Worm (Caenorhabditis elegans): Measurements from ENCODE around the gene dpy-9.

The dpy-9 gene

DNA sequence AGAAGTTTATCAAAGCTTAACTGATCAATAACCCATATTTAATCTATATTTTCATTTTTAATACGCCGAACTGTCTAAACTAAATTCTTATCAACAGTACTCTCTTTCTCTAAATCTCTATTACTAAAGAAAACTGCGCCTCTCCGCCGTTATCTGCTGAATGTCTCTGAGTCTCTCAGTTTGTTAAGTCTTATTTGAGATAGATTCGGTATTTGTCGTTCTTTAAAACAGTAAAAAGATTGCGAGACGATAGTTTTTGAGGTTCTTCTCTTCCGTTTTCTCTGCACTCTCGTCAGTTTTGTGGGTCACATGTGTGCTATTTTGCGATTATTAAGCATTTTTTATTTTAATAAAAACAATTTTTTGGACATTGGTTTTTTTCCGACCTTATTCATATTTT, 15.2 kb upstream of the dpy-9 start, which contains the start of gene sma-10 (continued):
- TF ChIP-seq fkh-8 (tag; optimal IDR thresholded peaks at IDR 0.05) (no peak), nhr-85 (tag) (peak; percentile 9), tlp-1 (tag; optimal IDR thresholded peaks at IDR 0.05) (no peak), nhr-28 (tag; optimal IDR thresholded peaks at IDR 0.05) (no peak), nhr-76 (tag; optimal IDR thresholded peaks at IDR 0.05) (no peak), ztf-11 (tag; optimal IDR thresholded peaks at IDR 0.05) (no peak), C16A3.4 (tag; optimal IDR thresholded peaks at IDR 0.05) (no peak), mdl-1 (tag; optimal IDR thresholded peaks at IDR 0.05) (peak in 1 of 2 experiments; percentile 56), F16B12.6 (tag; optimal IDR thresholded peaks at IDR 0.05) (no peak), tbx-2 (tag; optimal IDR thresholded peaks at IDR 0.05) (peak; percentile 1), unc-130 (tag; optimal IDR thresholded peaks at IDR 0.05) (no peak), nhr-90 (tag; optimal IDR thresholded peaks at IDR 0.05; ENCODE audit: poor library complexity) (peak; percentile 67), fkh-4 (tag; optimal IDR thresholded peaks at IDR 0.05; ENCODE audit: borderline replicate concordance) (no peak), elt-3 (tag; optimal IDR thresholded peaks at IDR 0.05) (peak in 4 of 6 experiments; percentile 23 to 91 (median 56))

DNA sequence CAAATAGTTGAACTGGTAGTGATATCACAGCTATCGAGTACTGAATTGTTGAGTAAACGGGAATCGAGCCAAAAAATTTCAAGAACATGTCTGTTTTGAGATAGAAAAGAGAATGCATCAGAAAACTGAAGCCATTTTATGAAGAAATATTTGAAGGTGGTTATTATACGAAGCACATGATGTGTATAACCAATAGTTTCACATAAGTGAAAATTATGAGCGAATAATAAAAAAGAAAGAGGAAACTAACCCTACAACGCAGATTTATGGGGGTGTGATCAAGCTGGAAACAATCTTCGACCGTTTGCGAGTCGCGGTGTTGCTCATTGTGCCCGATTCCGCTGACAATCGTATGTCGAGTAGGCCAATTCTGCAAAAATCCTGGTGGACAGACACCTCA, 14.3 kb upstream of the dpy-9 start, which contains the start of gene srh-282:
Gene srh-282, minus strand, starts transcription at position 101 of the 400 bp plus-strand sequence.
- no peak for TF ChIP-seq ztf-4 (tag; optimal IDR thresholded peaks at IDR 0.05)

DNA sequence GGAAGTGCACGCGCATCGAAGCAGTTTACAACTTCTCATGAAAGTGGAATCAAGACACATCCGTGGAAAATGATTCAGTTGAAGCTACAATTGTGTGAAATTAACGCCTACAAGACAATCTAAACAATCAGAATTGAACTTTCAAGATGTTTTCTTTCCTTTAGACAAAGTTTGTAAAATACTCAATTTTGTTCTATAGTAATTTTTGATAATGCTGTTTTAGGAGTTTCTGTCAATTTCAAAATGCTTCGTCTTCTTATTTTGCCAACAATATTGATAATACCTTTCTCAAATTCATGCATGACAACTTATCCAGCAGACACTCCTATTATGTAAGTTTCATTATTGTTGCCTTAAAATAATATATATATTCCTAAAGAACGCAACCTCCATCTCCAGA, 10.1 kb upstream of the dpy-9 start, which contains the start of gene T21D12.11:
Gene T21D12.11, plus strand, starts transcription at position 301 of the 400 bp plus-strand sequence.
- no peak for TF ChIP-seq unc-130 (tag; optimal IDR thresholded peaks at IDR 0.05)

DNA sequence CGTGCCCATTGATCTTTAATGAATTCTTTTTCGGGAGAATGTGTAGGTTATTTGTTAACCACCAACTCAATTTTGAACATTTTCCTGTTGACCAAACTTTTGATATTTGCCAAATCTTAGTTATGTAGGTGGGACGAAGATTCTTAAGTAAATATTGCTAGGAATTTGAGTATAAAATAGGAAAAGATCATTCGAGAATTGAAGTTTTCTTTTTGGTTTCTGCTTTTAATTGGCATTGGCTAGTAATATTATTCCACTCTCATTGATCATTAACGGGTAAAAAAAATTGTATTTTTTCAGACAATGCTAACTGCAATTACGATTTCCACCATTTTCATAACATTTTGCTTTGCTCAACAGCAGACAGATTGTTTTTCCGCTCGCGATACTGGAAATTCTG, 7.1 kb upstream of the dpy-9 start, which contains the start of gene T21D12.12:
Gene T21D12.12, plus strand, starts transcription at position 301 of the 400 bp plus-strand sequence.
- TF ChIP-seq ceh-8 (GFP tag; optimal IDR thresholded peaks at IDR 0.05) (no peak), mab-9 (GFP tag; IDR thresholded peaks at IDR 0.05) (no peak), fkh-8 (tag; optimal IDR thresholded peaks at IDR 0.05) (no peak), efl-1 (optimal IDR thresholded peaks at IDR 0.05) (no peak), efl-1 (GFP tag; optimal IDR thresholded peaks at IDR 0.05 in 1 of 2) (no peak), rnt-1 (tag; optimal IDR thresholded peaks at IDR 0.05) (no peak), nhr-77 (tag; optimal IDR thresholded peaks at IDR 0.05) (no peak), lin-35 (GFP tag; optimal IDR thresholded peaks at IDR 0.05) (no peak), efl-3 (GFP tag; optimal IDR thresholded peaks at IDR 0.05) (no peak)

DNA sequence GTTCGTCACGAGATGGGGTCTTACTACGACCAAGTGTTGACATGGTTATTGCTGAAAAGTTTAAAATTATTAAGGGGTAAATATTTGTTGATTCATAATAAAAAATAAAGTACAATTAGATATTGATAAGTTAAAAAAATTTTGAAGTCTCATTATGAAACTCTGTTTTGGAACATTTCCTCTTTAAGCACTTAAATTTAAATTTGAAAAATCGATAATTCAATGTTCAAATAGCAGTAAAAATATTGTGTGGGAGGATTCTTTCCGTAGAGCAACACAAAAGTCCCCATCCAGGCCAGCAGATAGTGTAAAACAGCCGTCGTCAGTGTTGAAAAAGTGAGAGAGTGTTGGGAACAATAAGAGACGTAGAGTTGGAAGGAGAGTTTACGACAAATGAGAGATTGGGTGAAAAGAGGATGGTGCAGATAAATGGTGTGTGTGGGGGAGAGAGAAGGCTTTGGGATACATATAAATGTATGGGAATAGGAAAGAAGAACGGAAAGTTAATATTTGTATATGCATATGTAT, 5.2 kb upstream of the dpy-9 start, which contains the start of gene pat-6:
Gene pat-6, minus strand, starts transcription at position 51 of the 528 bp plus-strand sequence.
- TF ChIP-seq nhr-85 (tag) (no peak), mdl-1 (tag; optimal IDR thresholded peaks at IDR 0.05) (no peak), irx-1 (tag; optimal IDR thresholded peaks at IDR 0.05) (no peak), pax-3 (tag; optimal IDR thresholded peaks at IDR 0.05) (no peak), mef-2 (tag; optimal IDR thresholded peaks at IDR 0.05) (no peak), unc-86 (tag; optimal IDR thresholded peaks at IDR 0.05) (no peak), ceh-82 (tag; optimal IDR thresholded peaks at IDR 0.05) (peak in 2 of 3 experiments; percentile 1 to 5), vab-15 (tag; optimal IDR thresholded peaks at IDR 0.05) (no peak), nhr-20 (tag; optimal IDR thresholded peaks at IDR 0.05) (no peak), fkh-4 (tag; optimal IDR thresholded peaks at IDR 0.05; ENCODE audit: borderline replicate concordance) (no peak), lin-15B (tag; optimal IDR thresholded peaks at IDR 0.05) (no peak), nhr-12 (tag; optimal IDR thresholded peaks at IDR 0.05) (no peak), fkh-8 (tag; optimal IDR thresholded peaks at IDR 0.05) (no peak), hlh-4 (tag; optimal IDR thresholded peaks at IDR 0.05) (no peak), lin-35 (GFP tag; optimal IDR thresholded peaks at IDR 0.05) (peak; percentile 7 to 53), rnt-1 (tag; optimal IDR thresholded peaks at IDR 0.05) (peak; percentile 67), nhr-77 (tag; optimal IDR thresholded peaks at IDR 0.05) (no peak), ztf-4 (tag; optimal IDR thresholded peaks at IDR 0.05) (peak; percentile 45), lin-14 (GFP tag; optimal IDR thresholded peaks at IDR 0.05) (peak; percentile 77), lin-13 (GFP tag; optimal IDR thresholded peaks at IDR 0.05) (no peak), unc-30 (tag; optimal IDR thresholded peaks at IDR 0.05) (no peak), mep-1 (tag; optimal IDR thresholded peaks at IDR 0.05) (peak; percentile 59), pag-3 (tag; optimal IDR thresholded peaks at IDR 0.05; ENCODE audit: borderline replicate concordance, insufficient read depth) (no peak), snu-23 (GFP tag; optimal IDR thresholded peaks at IDR 0.05) (peak; percentile 58), C34B4.2 (tag; optimal IDR thresholded peaks at IDR 0.05) (no peak), alr-1 (tag; optimal IDR thresholded peaks at IDR 0.05; ENCODE audit: borderline replicate concordance) (no peak), sup-37 (GFP tag; optimal IDR thresholded peaks at IDR 0.05) (no peak), unc-62 (GFP tag; optimal IDR thresholded peaks at IDR 0.05) (no peak)

All from whole organism, L1 larva.